Worm (Caenorhabditis elegans): Measurements from ENCODE around the gene B0024.13.

B0024.13 gene

ce11 chrV:10361830-10362397 lies 41.4 kb downstream of the B0024.13 start, which contains the start of gene cash-1 (continued):
- TF ChIP-seq ceh-27 (GFP tag; optimal IDR thresholded peaks at IDR 0.05) (peak; percentile 50), mcd-1 (GFP tag; IDR thresholded peaks at IDR 0.05) (peak; percentile 86), B0261.1 (tag; optimal IDR thresholded peaks at IDR 0.05) (no peak), let-607 (tag; optimal IDR thresholded peaks at IDR 0.05) (peak in 1 of 2 experiments; percentile 12), F49E8.2 (tag; optimal IDR thresholded peaks at IDR 0.05; ENCODE audit: insufficient read depth) (peak; percentile 51), ceh-79 (tag; optimal IDR thresholded peaks at IDR 0.05) (no peak), lin-26 (GFP tag; IDR thresholded peaks at IDR 0.05) (peak; percentile 54), madf-3 (GFP tag; IDR thresholded peaks at IDR 0.05) (peak; percentile 99), rcor-1 (GFP tag; IDR thresholded peaks at IDR 0.05) (0 out of 2 replicates have a peak, but pooled peaks have one; percentile 37), hmg-20 (GFP tag; IDR thresholded peaks at IDR 0.05) (no peak), lin-54 (GFP tag; optimal IDR thresholded peaks at IDR 0.05) (peak; percentile 83), ekl-4 (GFP tag; IDR thresholded peaks at IDR 0.05) (peak; percentile 51; the same call in 1 of the 2 replicates), B0035.1 (tag; optimal IDR thresholded peaks at IDR 0.05) (no peak), rpc-1 (optimal IDR thresholded peaks at IDR 0.05) (no peak), rpc-1 (tag; optimal IDR thresholded peaks at IDR 0.05) (no peak), ceh-91 (GFP tag; IDR thresholded peaks at IDR 0.05) (peak; percentile 66), ceh-40 (GFP tag; IDR thresholded peaks at IDR 0.05) (no peak), sea-2 (GFP tag; IDR thresholded peaks at IDR 0.05) (no peak), ztf-22 (GFP tag; optimal IDR thresholded peaks at IDR 0.05) (no peak), Y53G8AR.9 (GFP tag; conservative IDR thresholded peaks at IDR 0.05) (no peak), hsf-1 (GFP tag; IDR thresholded peaks at IDR 0.05) (no peak), bed-1 (GFP tag; IDR thresholded peaks at IDR 0.05) (no peak), F10E7.11 (tag; optimal IDR thresholded peaks at IDR 0.05) (no peak), tbp1 (GFP tag; optimal IDR thresholded peaks at IDR 0.05) (peak; percentile 53), akir-1 (GFP tag; optimal IDR thresholded peaks at IDR 0.05) (no peak), madf-8 (GFP tag; conservative IDR thresholded peaks at IDR 0.05) (peak; percentile 71), nfya-2 (GFP tag; IDR thresholded peaks at IDR 0.05) (no peak), dox-1 (GFP tag; IDR thresholded peaks at IDR 0.05) (peak; percentile 88), nhr-179 (tag; optimal IDR thresholded peaks at IDR 0.05) (no peak), snpc-3.4 (tag; optimal IDR thresholded peaks at IDR 0.05) (peak; percentile 20), let-526 (GFP tag; IDR thresholded peaks at IDR 0.05) (0 out of 2 replicates have a peak, but pooled peaks have one; percentile 55), madf-6 (GFP tag; IDR thresholded peaks at IDR 0.05) (peak; percentile 85), zim-3 (tag; optimal IDR thresholded peaks at IDR 0.05) (no peak), ets-4 (GFP tag; optimal IDR thresholded peaks at IDR 0.05) (no peak), efl-1 (GFP tag; optimal IDR thresholded peaks at IDR 0.05) (peak; percentile 75), pha-4 (tag; optimal IDR thresholded peaks at IDR 0.05) (peak; percentile 8), sdz-38 (tag; optimal IDR thresholded peaks at IDR 0.05) (no peak), attf-3 (GFP tag; conservative IDR thresholded peaks at IDR 0.05) (no peak), egl-44 (GFP tag; IDR thresholded peaks at IDR 0.05) (no peak), ztf-25 (GFP tag; IDR thresholded peaks at IDR 0.05) (0 out of 2 replicates have a peak, but pooled peaks have one; percentile 36), egrh-3 (GFP tag; IDR thresholded peaks at IDR 0.05) (no peak), zfh-2 (GFP tag; conservative IDR thresholded peaks at IDR 0.05) (no peak), F52B5.7 (tag; optimal IDR thresholded peaks at IDR 0.05) (no peak), ama-1 (optimal IDR thresholded peaks at IDR 0.05) (peak; percentile 36), ama-1 (GFP tag; optimal IDR thresholded peaks at IDR 0.05) (no peak), cebp-2 (GFP tag; IDR thresholded peaks at IDR 0.05) (no peak), ztf-18 (tag; optimal IDR thresholded peaks at IDR 0.05) (peak; percentile 51), F23B12.7 (tag; optimal IDR thresholded peaks at IDR 0.05; ENCODE audit: insufficient read depth) (no peak), C17E4.6 (GFP tag; IDR thresholded peaks at IDR 0.05) (no peak)
